Fruit fly (Drosophila melanogaster) whole organism: ENCODE results near the gene CG11498.

Experiments
- CG8478 ChIP-seq: fragments of >200 bp; optimal IDR thresholded peaks from 2 replicates; lab custom pipeline; 2018; ENCODE audit warnings: inconsistent platforms
- Dll ChIP-seq: fragments of >200 bp; optimal IDR thresholded peaks from 2 replicates; lab custom pipeline; 2017
- EcR ChIP-seq, 2 experiments: fragments of >200 bp; optimal IDR thresholded peaks; 2 replicates each; lab custom pipeline; 2017; ENCODE audit warnings: missing biosample characterization in 2 of 2, missing genetic modification characterization in 2 of 2, missing genetic modification reagents in 2 of 2
- pan ChIP-seq: fragments of >200 bp; optimal IDR thresholded peaks from 2 replicates; lab custom pipeline; 2017
- psq ChIP-seq: fragments of >200 bp; optimal IDR thresholded peaks from 2 replicates; lab custom pipeline; 2017
- usp ChIP-seq: fragments of >200 bp; optimal IDR thresholded peaks from 2 replicates; lab custom pipeline; 2017; ENCODE audit warnings: missing biosample characterization, missing genetic modification characterization, mixed read lengths

CG11498 gene

DNA sequence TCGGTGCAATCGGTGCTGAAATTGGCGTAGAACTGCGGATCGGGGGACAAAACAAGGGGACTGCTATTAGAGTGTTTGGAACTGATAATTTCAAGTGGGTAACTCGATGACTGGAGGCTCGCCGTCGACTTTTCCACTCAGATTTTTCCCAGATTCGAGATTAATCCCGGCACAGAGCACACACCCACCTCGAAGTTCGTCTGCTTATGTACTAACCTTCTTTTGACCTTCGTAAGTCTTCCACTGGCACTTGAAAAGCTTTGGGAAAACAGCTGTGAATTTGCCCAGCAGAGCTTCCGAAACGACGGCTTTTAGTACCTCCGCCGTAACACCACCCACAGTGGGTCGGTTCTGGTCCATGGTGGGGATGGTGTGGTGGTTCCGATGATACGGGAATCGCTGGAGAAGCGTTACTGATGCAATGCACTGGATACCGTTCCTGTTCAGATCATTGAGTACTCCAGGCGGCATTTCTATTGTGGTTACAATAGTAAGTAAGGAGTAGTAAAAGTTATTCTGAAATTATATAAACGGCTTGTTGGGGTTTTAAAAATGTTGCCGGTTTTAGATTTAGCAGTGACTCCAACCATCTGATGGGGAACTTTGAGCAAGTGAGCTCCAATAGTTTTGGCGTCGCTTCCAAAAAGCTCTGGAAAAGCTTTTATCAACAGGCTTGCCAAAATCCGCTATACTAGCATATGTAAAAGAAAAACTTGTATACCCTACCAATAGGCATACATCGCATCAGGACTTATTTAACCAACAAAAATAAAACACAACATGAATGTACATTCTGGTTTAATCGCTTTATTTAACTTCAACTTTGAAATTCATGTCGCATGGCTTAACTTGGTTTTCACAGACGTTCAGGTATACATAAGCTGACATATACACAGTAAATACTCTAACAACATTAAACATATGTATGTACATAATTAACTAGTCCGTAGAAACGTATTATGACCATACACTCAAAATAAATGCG is 25.9 kb downstream of the CG11498 start, which contains the start of gene Tpi:
Gene Tpi (minus strand): TSS at position 537 of the 985 bp plus-strand sequence.
- TF ChIP-seq EcR (GFP tag; optimal IDR thresholded peaks at IDR 0.05; lab: Kevin White, UChicago) (no peak), usp (GFP tag; lab: Kevin White, UChicago) (no peak), psq (lab: Kevin White, UChicago) (no peak), pan (lab: Kevin White, UChicago) (no peak), CG8478 (lab: Kevin White, UChicago) (peak; percentile 61)

DNA sequence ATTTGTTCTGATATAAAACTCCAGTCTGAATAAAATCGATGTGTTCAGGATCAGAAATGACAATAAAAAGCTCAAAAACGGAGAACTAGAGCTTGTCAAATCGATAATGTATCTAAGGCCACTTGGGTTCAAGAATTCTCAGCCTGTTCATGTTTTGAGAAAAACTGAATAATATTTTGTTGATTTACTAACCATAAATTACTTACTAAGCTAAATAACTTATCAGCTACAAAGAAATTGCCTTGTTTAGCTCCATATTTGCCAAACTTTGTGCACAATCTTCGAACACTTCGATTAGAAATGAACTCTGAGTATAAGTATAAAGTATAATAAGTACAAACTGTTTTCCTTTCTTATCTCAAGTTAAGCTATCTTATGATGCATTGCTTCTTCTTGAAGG is 28.0 kb downstream of the CG11498 start, which contains the start of gene CG31029:
Gene CG31029 (minus strand): TSS at position 101 of the 400 bp plus-strand sequence.
- TF ChIP-seq psq (lab: Kevin White, UChicago) (no peak), Dll (lab: Kevin White, UChicago) (no peak), CG8478 (lab: Kevin White, UChicago) (no peak), pan (lab: Kevin White, UChicago) (no peak)

DNA sequence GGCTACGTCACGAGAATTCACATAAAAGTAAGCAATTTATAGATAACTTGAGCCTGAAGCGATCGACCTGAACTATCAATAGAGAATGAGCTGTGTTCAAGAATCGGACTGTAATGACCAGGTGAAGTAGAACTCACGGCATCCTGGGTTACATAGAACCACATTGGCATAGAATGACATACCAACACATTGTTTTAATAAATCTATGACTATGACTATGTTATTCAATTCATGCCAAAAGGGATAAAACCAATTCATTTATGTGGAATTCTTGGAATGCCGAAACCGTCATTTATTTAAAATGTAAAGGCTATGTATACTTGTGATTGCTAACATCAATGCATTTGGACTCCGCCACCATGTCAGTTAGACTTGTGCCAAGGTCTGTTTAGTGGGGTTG is 31.3 kb downstream of the CG11498 start, which contains the start of gene Ppi1:
Gene Ppi1 (minus strand): TSS at position 101 of the 400 bp plus-strand sequence.
- TF ChIP-seq psq (lab: Kevin White, UChicago) (no peak), usp (GFP tag; lab: Kevin White, UChicago) (no peak), pan (lab: Kevin White, UChicago) (no peak), EcR (GFP tag; optimal IDR thresholded peaks at IDR 0.05; lab: Kevin White, UChicago) (no peak), Dll (lab: Kevin White, UChicago) (no peak), CG8478 (lab: Kevin White, UChicago) (no peak)

DNA sequence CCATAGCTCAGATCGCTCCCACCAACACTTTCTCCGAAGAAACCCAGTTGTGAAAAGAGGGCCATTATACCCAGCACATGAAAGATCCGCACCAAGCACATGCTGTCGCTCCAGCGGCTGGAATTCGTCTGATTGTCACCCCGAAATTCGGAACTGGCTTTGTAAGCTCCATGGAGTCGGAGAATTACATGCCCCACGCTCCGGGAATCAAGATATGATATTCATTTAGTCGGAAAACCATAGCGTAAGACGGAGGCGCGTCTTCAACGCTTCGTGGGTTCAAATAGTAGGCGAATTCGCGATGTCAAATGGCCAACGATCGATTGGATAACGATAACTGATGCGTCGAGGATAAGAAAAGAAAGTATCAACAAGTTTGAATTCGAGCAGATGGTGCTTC is 35.6 kb downstream of the CG11498 start, which contains the start of gene CG45073:
Gene CG45073 (minus strand): TSS at position 101 of the 400 bp plus-strand sequence.
- no peak for TF ChIP-seq EcR (GFP tag; optimal IDR thresholded peaks at IDR 0.05; lab: Kevin White, UChicago)
- TF ChIP-seq Dll (lab: Kevin White, UChicago) = no peak
- TF ChIP-seq psq (lab: Kevin White, UChicago) = no peak
- no peak for TF ChIP-seq usp (GFP tag; lab: Kevin White, UChicago)
- no peak for TF ChIP-seq CG8478 (lab: Kevin White, UChicago)
- no peak for TF ChIP-seq pan (lab: Kevin White, UChicago)

DNA sequence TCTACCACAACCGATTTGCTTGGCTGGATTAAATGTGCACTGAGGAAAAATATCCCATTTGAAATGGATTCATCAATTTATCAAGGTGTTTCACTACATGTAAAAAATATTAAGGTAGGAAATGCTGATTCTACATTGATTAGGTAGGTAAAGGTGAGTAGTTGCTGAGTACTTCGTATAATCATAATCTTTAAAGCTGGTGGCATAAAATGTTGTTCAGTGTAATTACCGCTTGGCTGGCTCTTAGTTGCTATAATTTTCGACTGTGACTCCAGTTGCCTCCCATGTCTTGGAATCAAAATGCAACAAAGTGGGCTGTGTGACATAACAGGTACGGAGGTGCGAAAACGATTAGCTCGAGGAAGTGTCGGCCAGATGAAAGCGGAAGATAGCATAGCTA is 37.1 kb downstream of the CG11498 start, which contains the start of gene CG45072:
Gene CG45072 (minus strand): TSS at position 101 of the 400 bp plus-strand sequence.
- TF ChIP-seq EcR (GFP tag; optimal IDR thresholded peaks at IDR 0.05; lab: Kevin White, UChicago) (no peak), pan (lab: Kevin White, UChicago) (no peak), CG8478 (lab: Kevin White, UChicago) (no peak)

DNA sequence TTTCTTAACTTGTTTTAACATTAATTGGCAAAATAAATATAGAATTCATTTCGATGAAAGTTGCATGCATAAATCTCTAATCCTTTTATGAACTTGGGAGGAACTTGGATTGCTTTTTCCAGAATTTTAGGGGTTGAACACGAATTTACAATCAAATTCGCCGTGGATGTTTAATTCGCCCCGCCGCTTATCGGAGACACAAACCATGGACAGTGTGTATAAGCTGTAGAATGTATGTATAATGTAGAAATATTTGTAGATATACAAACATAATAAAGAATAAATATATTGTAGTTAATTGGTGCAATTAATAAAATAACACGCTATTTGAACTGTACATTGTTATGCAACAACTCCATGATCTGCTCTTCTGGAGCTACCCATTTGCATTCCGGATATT is 38.5 kb downstream of the CG11498 start:
- TF ChIP-seq usp (GFP tag; lab: Kevin White, UChicago) (no peak), Dll (lab: Kevin White, UChicago) (no peak), CG8478 (lab: Kevin White, UChicago) (no peak), EcR (GFP tag; optimal IDR thresholded peaks at IDR 0.05; lab: Kevin White, UChicago) (no peak), psq (lab: Kevin White, UChicago) (no peak), pan (lab: Kevin White, UChicago) (no peak)

DNA sequence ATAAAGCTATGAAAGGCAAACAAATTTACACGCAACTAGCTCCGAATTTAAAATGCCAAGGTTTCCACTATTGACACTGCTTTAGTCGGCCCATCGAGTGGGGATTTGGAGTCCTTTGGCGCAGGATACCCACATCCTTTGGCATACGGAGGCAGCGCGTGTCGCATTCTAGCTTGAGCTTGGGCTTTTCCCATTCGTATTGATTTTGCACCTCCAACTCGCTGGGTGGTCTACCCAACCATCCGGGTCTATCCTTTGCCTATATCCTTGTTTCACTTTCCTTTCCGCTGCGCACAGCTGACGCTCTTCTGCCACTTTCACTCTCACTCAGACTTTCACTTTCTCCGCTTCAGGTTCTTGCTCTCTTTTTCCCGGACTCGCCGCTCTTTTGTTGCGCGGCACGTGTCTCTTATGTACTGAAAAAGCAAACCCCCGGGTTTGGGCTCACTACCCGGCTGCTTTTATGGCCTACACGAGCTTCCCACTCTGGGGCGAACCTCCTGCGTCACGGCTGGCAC is 45.9 kb downstream of the CG11498 start:
- no peak for TF ChIP-seq usp (GFP tag; lab: Kevin White, UChicago)
- no peak for TF ChIP-seq EcR (GFP tag; optimal IDR thresholded peaks at IDR 0.05; lab: Kevin White, UChicago)

DNA sequence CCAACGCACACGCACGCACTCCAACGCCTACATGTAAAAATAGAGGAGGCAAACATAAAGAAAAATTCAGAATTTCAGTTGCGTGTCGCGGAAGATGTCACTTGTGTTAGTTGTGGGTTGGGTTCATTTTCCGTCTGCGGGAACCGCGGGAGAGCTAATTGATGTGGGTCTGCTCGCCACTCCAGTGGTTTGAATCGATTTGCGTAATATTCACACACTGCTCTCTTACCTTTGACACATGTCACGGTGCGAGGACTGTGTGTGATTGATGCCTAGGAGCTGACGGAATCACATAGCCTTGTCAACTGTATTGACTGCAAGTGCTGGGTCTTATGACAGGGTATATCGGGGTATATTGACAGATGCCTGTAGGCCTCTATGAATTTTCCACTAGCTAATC is 49.3 kb downstream of the CG11498 start:
- TF ChIP-seq EcR (GFP tag; optimal IDR thresholded peaks at IDR 0.05; lab: Kevin White, UChicago) (no peak), usp (GFP tag; lab: Kevin White, UChicago) (no peak), psq (lab: Kevin White, UChicago) (no peak)

DNA sequence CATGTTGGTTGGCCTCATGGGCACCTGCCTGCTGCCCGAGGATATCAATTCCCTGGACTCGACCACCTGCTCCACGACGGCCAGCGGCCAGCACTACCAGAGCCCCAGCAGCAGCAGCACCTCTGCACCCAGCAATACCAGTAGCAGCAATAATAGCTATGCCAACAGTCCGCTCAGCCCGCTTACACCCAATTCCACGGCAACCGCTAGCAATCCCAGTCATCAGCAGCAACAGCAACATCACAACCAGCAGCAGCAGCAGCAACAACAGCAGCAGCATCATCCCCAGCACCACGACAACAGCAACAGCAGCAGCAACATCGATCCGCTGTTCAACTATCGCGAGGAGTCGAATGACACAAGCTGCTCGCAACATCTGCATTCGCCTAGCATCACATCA is 50.9 kb downstream of the CG11498 start:
- TF ChIP-seq usp (GFP tag; lab: Kevin White, UChicago) (no peak), pan (lab: Kevin White, UChicago) (no peak), Dll (lab: Kevin White, UChicago) (no peak), CG8478 (lab: Kevin White, UChicago) (no peak), EcR (GFP tag; optimal IDR thresholded peaks at IDR 0.05; lab: Kevin White, UChicago) (no peak), psq (lab: Kevin White, UChicago) (no peak)

DNA sequence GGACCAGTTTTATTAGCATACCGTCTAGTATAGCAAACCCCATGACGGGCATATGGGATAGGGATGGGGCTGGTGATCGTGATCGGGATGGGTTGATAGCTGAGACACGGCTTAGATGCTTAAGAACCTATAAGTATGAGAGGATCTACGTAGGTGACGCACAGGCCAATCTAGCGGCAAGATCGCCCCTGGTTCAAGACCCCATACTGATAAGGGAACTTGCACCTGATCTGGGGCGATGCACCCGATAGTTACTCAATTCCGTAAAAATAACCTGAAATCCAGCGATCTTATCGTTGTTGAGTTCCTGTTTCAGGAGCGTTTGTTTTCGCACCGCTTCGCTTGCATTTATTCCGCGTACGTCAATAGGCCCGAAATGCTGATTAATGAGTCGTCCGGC is 51.6 kb downstream of the CG11498 start:
- no peak for TF ChIP-seq EcR (GFP tag; optimal IDR thresholded peaks at IDR 0.05; lab: Kevin White, UChicago)

DNA sequence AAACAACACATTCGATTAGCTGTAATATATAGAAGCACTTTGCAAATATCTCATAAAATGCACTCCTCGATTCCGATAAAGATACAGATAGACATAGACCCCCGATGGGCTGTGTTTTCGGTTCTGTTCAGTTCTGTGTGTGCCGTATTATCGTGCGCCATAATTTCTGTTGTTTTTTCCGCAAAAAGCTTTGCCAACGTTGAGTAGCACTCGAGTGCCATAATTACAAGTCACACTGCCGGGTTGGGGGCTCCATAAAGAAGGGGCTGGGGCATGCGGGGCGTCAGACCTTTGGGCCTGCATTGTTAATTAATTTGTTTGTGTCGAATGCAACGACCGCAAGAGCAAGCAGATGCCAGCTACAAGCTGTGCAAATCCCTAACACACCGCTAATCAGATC is 52.6 kb downstream of the CG11498 start:
- TF ChIP-seq psq (lab: Kevin White, UChicago) = no peak
- no peak for TF ChIP-seq CG8478 (lab: Kevin White, UChicago)
- TF ChIP-seq usp (GFP tag; lab: Kevin White, UChicago) = no peak
- TF ChIP-seq EcR (GFP tag; optimal IDR thresholded peaks at IDR 0.05; lab: Kevin White, UChicago) = no peak
- TF ChIP-seq pan (lab: Kevin White, UChicago) = no peak

DNA sequence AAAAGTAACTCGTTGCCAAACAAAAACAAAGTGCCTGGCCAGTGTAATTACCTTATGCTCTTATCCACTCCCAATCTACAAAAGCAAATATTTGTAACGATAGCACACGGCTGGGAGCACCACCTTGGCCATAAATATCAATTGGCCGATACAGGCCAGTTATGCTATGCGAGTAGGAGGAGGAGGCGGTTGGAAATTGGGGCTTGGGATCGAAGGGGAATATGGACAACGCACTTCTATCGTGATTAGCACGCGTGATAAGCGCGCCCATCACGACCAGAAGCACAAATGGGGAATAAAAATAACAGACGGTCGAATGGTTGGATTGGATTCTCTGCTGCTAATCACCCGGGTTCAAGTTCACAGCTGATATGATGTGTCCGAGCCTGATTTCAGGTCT is 53.7 kb downstream of the CG11498 start:
- TF ChIP-seq CG8478 (lab: Kevin White, UChicago) (no peak), psq (lab: Kevin White, UChicago) (no peak), Dll (lab: Kevin White, UChicago) (no peak), EcR (GFP tag; optimal IDR thresholded peaks at IDR 0.05; lab: Kevin White, UChicago) (no peak), usp (GFP tag; lab: Kevin White, UChicago) (no peak), pan (lab: Kevin White, UChicago) (no peak)
